Worm (Caenorhabditis elegans) whole organism, L1 larva: Measurements from ENCODE around the gene ZK1240.9.

Experiments
- C34B4.2 ChIP-seq: sonication (generic microtip); optimal IDR thresholded peaks from 2 replicates; lab custom pipeline; 2017; ENCODE audit warnings: mild to moderate bottlenecking, missing genetic modification characterization, missing compliant biosample characterization
- egl-27 ChIP-seq, 2 experiments: fragments of 150-350 bp in 1 of 2; sonication (generic microtip); optimal IDR thresholded peaks; 3 replicates each; lab custom pipeline; 2017 to 2018; ENCODE audit warnings: missing biosample characterization in 2 of 2, missing genetic modification characterization in 2 of 2, missing genetic modification reagents in 2 of 2
- mep-1 ChIP-seq: fragments of 150-350 bp; optimal IDR thresholded peaks from 2 replicates; lab custom pipeline; 2014; ENCODE audit warnings: missing biosample characterization, missing genetic modification characterization
- nhr-237 ChIP-seq: fragments of 150-350 bp; optimal IDR thresholded peaks from 2 replicates; lab custom pipeline; 2014; ENCODE audit warnings: missing biosample characterization, missing genetic modification characterization
- nhr-76 ChIP-seq: sonication (generic microtip); optimal IDR thresholded peaks from 2 replicates; lab custom pipeline; 2017; ENCODE audit warnings: missing biosample characterization, missing genetic modification characterization
- nhr-77 ChIP-seq: fragments of 150-350 bp; optimal IDR thresholded peaks from 2 replicates; lab custom pipeline; 2014; ENCODE audit warnings: missing biosample characterization, missing genetic modification characterization
- zag-1 ChIP-seq: fragments of 150-350 bp; optimal IDR thresholded peaks from 2 replicates; lab custom pipeline; 2014; ENCODE audit warnings: missing biosample characterization, missing genetic modification characterization

ce11 chrII:2346672-2347071 lies 28.7 kb downstream of the ZK1240.9 start, which contains the start of gene F43C11.4:
- no peak for TF ChIP-seq mep-1 (tag; lab: Kevin White, UChicago)
- no peak for TF ChIP-seq nhr-237
- no peak for TF ChIP-seq nhr-76 (tag; lab: Kevin White, UChicago)
- TF ChIP-seq zag-1 (tag; lab: Kevin White, UChicago) = no peak
- TF ChIP-seq nhr-77 (tag; lab: Kevin White, UChicago) = no peak
- TF ChIP-seq egl-27 (tag; optimal IDR thresholded peaks at IDR 0.05; lab: Kevin White, UChicago) = no peak
- TF ChIP-seq C34B4.2 (tag; lab: Kevin White, UChicago) = no peak
